Worm (Caenorhabditis elegans) whole organism, early embryonic: ENCODE measurements around the gene Y43F8C.16.
A peak's percentile ranks its signal among the peaks of the same experiment; 100 is the strongest.

Experiments
- B0310.2 ChIP-seq: sonication (generic microtip); optimal IDR thresholded peaks from 2 replicates; lab custom pipeline; 2016; ENCODE audit warnings: mild to moderate bottlenecking, missing genetic modification characterization, missing compliant biosample characterization
- F13C5.2 ChIP-seq: sonication (generic microtip); optimal IDR thresholded peaks from 2 replicates; lab custom pipeline; 2017; ENCODE audit warnings: mild to moderate bottlenecking, missing genetic modification characterization, inconsistent platforms, missing compliant biosample characterization
- aly-1 ChIP-seq: sonication (generic microtip); optimal IDR thresholded peaks from 2 replicates; lab custom pipeline; 2016; ENCODE audit warnings: missing genetic modification characterization, missing compliant biosample characterization
- ama-1 ChIP-seq: fragments of 150-350 bp; optimal IDR thresholded peaks from 2 replicates; lab custom pipeline; 2014
- ceh-13 ChIP-seq: fragments of 200-800 bp; sonication (Bioruptor generic); optimal IDR thresholded peaks from 2 replicates; lab custom pipeline; 2018; ENCODE audit warnings: mild to moderate bottlenecking, missing genetic modification characterization, missing compliant biosample characterization
- ceh-36 ChIP-seq: sonication (generic microtip); optimal IDR thresholded peaks from 2 replicates; lab custom pipeline; 2016; ENCODE audit warnings: missing genetic modification characterization, inconsistent platforms, missing compliant biosample characterization
- ets-7 ChIP-seq: sonication (generic microtip); optimal IDR thresholded peaks from 2 replicates; lab custom pipeline; 2016; ENCODE audit warnings: missing genotype, missing genetic modification characterization, missing compliant biosample characterization
- flt-1 ChIP-seq: fragments of 200-800 bp; sonication (Bioruptor generic); IDR thresholded peaks from 2 replicates; pipeline ENCODE4 v1.3.6; 2022; ENCODE audit warnings: missing genetic modification characterization, missing compliant biosample characterization
- hmbx-1 ChIP-seq: sonication (generic microtip); optimal IDR thresholded peaks from 2 replicates; lab custom pipeline; 2016; ENCODE audit warnings: mild to moderate bottlenecking, missing genetic modification characterization, missing compliant biosample characterization
- hmg-4 ChIP-seq: fragments of 200-800 bp; sonication (Bioruptor generic); optimal IDR thresholded peaks from 2 replicates; lab custom pipeline; 2018; ENCODE audit warnings: mild to moderate bottlenecking, missing genetic modification characterization, missing compliant biosample characterization
- hnd-1 ChIP-seq: sonication (generic microtip); optimal IDR thresholded peaks from 2 replicates; lab custom pipeline; 2016; ENCODE audit warnings: missing genetic modification characterization, missing compliant biosample characterization
- pes-1 ChIP-seq: fragments of 200-800 bp; sonication (Bioruptor generic); IDR thresholded peaks from 2 replicates; pipeline ENCODE4 v1.3.6; 2022; ENCODE audit warnings: missing genetic modification reagents, missing genetic modification characterization, missing compliant biosample characterization
- scrt-1 ChIP-seq: fragments of 200-800 bp; sonication (Bioruptor generic); IDR thresholded peaks from 2 replicates; pipeline ENCODE4 v1.3.6; 2022; ENCODE audit warnings: missing genetic modification characterization, missing compliant biosample characterization
- sea-1 ChIP-seq: fragments of 200-800 bp; sonication (Bioruptor generic); conservative IDR thresholded peaks from 2 replicates; pipeline ENCODE4 v1.3.6; 2022; ENCODE audit warnings: missing genetic modification characterization, missing compliant biosample characterization
- tbx-11 ChIP-seq: fragments of 200-800 bp; sonication (Bioruptor generic); IDR thresholded peaks from 2 replicates; pipeline ENCODE4 v1.3.6; 2022; ENCODE audit warnings: missing genetic modification characterization, missing compliant biosample characterization
- tbx-37 ChIP-seq: fragments of 200-800 bp; sonication (Bioruptor generic); conservative IDR thresholded peaks from 2 replicates; pipeline ENCODE4 v1.3.6; 2022; ENCODE audit warnings: missing genetic modification reagents, missing genetic modification characterization, missing compliant biosample characterization
- tra-4 ChIP-seq: sonication (generic microtip); optimal IDR thresholded peaks from 2 replicates; lab custom pipeline; 2017; ENCODE audit warnings: missing genetic modification characterization, missing compliant biosample characterization

Y43F8C.16 gene

ce11 chrV:19752879-19753278, 37.6 kb upstream of the Y43F8C.16 start:
- TF ChIP-seq tra-4 (tag; lab: Kevin White, UChicago) (no peak), hmg-4 (GFP tag; lab: Kevin White, UChicago) (no peak), aly-1 (tag; lab: Kevin White, UChicago) (no peak), pes-1 (GFP tag; lab: Robert Waterston, UW) (no peak), F13C5.2 (tag; lab: Kevin White, UChicago) (no peak), ama-1 (no peak), ceh-13 (GFP tag; lab: Kevin White, UChicago) (no peak), B0310.2 (no peak)

- TF ChIP-seq ceh-13 (GFP tag; lab: Kevin White, UChicago) = no peak
Measured at ce11 chrV:19751124-19751523, 35.8 kb upstream of the Y43F8C.16 start, which contains the start of gene clec-49. Gene clec-49, minus strand, starts transcription at chrV:19751226.

- no peak for TF ChIP-seq hmg-4 (GFP tag; lab: Kevin White, UChicago)
- peak; percentile 81 for TF ChIP-seq ceh-36 (tag; lab: Kevin White, UChicago)
Measured at ce11 chrV:19747144-19747543, 31.8 kb upstream of the Y43F8C.16 start.

DNA sequence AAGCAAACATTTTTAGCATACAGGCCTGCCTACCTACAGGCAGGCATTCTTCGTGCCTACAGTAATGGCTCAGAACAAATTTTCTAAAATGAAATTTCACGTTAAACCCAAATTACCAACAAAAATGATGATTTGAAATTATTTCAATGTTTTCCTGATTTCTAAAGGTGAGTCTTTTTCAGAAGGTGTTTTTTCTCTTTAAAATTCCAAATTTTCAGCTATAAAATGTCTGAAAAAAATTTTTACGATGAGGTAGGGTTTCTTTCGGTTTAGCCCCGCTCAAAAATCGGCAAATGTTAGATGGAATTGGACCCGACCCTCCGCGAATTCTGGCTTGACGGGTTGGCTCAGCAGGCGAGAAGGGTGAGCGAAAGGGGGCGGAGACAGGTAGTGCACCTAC, 30.5 kb upstream of the Y43F8C.16 start, which contains the start of gene W04E12.5:
Gene W04E12.5, plus strand, starts transcription at position 301 of the 400 bp plus-strand sequence.
- no peak for TF ChIP-seq tra-4 (tag; lab: Kevin White, UChicago)
- TF ChIP-seq scrt-1 = no peak
- no peak for TF ChIP-seq ets-7 (tag; lab: Kevin White, UChicago)
- TF ChIP-seq F13C5.2 (tag; lab: Kevin White, UChicago) = no peak
- TF ChIP-seq tbx-37 (GFP tag; lab: Robert Waterston, UW) = no peak
- TF ChIP-seq hmbx-1 = no peak
- no peak for TF ChIP-seq ceh-36 (tag; lab: Kevin White, UChicago)
- TF ChIP-seq pes-1 (GFP tag; lab: Robert Waterston, UW) = no peak
- no peak for TF ChIP-seq sea-1
- TF ChIP-seq hnd-1 = no peak
- TF ChIP-seq hmg-4 (GFP tag; lab: Kevin White, UChicago) = no peak
- no peak for TF ChIP-seq flt-1 (GFP tag; lab: Robert Waterston, UW)
- no peak for TF ChIP-seq tbx-11
- TF ChIP-seq aly-1 (tag; lab: Kevin White, UChicago) = no peak
- no peak for TF ChIP-seq ceh-13 (GFP tag; lab: Kevin White, UChicago)
- TF ChIP-seq B0310.2 = no peak
- TF ChIP-seq ama-1 = no peak

- TF ChIP-seq pes-1 (GFP tag; lab: Robert Waterston, UW) (no peak), ceh-13 (GFP tag; lab: Kevin White, UChicago) (no peak), B0310.2 (no peak), hnd-1 (no peak), sea-1 (no peak), flt-1 (GFP tag; lab: Robert Waterston, UW) (no peak), hmbx-1 (no peak), tbx-11 (no peak), aly-1 (tag; lab: Kevin White, UChicago) (no peak), tra-4 (tag; lab: Kevin White, UChicago) (no peak), ets-7 (tag; lab: Kevin White, UChicago) (no peak), hmg-4 (GFP tag; lab: Kevin White, UChicago) (no peak), ama-1 (no peak), F13C5.2 (tag; lab: Kevin White, UChicago) (no peak), scrt-1 (no peak), ceh-36 (tag; lab: Kevin White, UChicago) (no peak), tbx-37 (GFP tag; lab: Robert Waterston, UW) (no peak)
Measured at ce11 chrV:19744210-19744609, 28.9 kb upstream of the Y43F8C.16 start.

DNA sequence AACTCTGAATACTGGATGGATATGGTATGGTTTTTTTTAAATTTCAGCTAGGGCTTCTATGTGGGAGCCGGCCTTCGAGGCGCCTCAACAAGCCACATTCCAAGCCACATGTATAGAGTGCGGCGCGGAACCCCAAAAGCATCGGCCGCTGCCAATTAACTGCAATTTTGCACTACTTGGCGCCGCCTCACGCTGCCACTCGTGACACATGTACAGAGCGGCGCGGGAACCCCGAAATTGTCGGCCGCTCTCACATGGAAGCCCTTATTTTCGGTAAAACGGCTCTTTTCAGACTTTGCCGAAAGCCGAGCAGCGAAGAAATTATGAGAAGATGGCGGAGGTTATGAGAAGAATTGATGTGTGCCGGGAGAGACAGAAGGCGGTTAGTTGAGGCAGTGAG, 28.5 kb upstream of the Y43F8C.16 start:
- TF ChIP-seq sea-1 (0 out of 2 replicates have a peak, but pooled peaks have one; percentile 32), hmbx-1 (no peak)

- TF ChIP-seq sea-1 (no peak), B0310.2 (no peak), ets-7 (tag; lab: Kevin White, UChicago) (no peak), aly-1 (tag; lab: Kevin White, UChicago) (no peak), tbx-37 (GFP tag; lab: Robert Waterston, UW) (no peak), flt-1 (GFP tag; lab: Robert Waterston, UW) (no peak), hmbx-1 (no peak), hmg-4 (GFP tag; lab: Kevin White, UChicago) (no peak)
Measured at ce11 chrV:19743305-19743704, 28.0 kb upstream of the Y43F8C.16 start, which contains the start of gene W04E12.4. Gene W04E12.4, plus strand, starts transcription at chrV:19743605.

DNA sequence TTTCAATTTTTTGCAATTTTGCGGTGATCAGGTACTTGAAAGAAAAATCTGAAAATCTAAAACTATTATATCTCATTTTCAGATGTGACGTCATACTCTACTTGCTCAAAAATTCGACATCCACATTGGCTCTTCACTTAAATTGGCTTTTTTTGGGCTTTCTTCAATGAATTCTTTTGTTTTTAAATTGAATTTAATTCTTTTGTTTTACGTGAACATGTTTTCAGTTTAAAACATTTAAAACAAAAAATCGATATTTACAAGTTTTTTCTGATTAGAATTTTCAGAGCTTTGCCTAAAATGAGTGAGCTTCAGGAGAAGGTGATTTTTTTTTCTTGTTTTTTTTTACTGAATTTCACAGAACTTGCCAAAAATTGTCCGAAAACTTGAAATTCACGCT, 26.3 kb upstream of the Y43F8C.16 start, which contains the start of gene W04E12.3:
Gene W04E12.3, plus strand, starts transcription at position 301 of the 400 bp plus-strand sequence.
- no peak for TF ChIP-seq hmg-4 (GFP tag; lab: Kevin White, UChicago)
- TF ChIP-seq tra-4 (tag; lab: Kevin White, UChicago) = no peak
- no peak for TF ChIP-seq tbx-37 (GFP tag; lab: Robert Waterston, UW)

ce11 chrV:19741034-19741433, 25.7 kb upstream of the Y43F8C.16 start, which contains the start of gene W04E12.2:
Gene W04E12.2, minus strand, starts transcription at chrV:19741134.
- no peak for TF ChIP-seq tbx-37 (GFP tag; lab: Robert Waterston, UW)
- TF ChIP-seq sea-1 = no peak
- TF ChIP-seq B0310.2 = no peak
- no peak for TF ChIP-seq aly-1 (tag; lab: Kevin White, UChicago)
- TF ChIP-seq ets-7 (tag; lab: Kevin White, UChicago) = no peak
- no peak for TF ChIP-seq pes-1 (GFP tag; lab: Robert Waterston, UW)
- TF ChIP-seq flt-1 (GFP tag; lab: Robert Waterston, UW) = no peak
- TF ChIP-seq tra-4 (tag; lab: Kevin White, UChicago) = no peak
- TF ChIP-seq hmbx-1 = no peak
- TF ChIP-seq scrt-1 = no peak
- no peak for TF ChIP-seq ama-1
- no peak for TF ChIP-seq ceh-36 (tag; lab: Kevin White, UChicago)
- no peak for TF ChIP-seq tbx-11
